Worm (Caenorhabditis elegans) whole organism, mixed stage, embryonic: ENCODE measurements around the gene ZK899.6.

ENCODE experiments used
- M03D4.4 ChIP-seq: sonication (generic microtip); optimal IDR thresholded peaks from 2 replicates; lab custom pipeline; 2017; ENCODE audit warnings: mild to moderate bottlenecking, missing genetic modification characterization, missing compliant biosample characterization
- bed-3 ChIP-seq: fragments of 200-800 bp; sonication (Bioruptor generic); optimal IDR thresholded peaks from 3 replicates; lab custom pipeline; 2018; ENCODE audit warnings: mild to moderate bottlenecking, missing genetic modification characterization, moderate library complexity, missing compliant biosample characterization
- blmp-1 ChIP-seq: fragments of 150-350 bp; optimal IDR thresholded peaks from 2 replicates; lab custom pipeline; 2014; ENCODE audit warnings: missing biosample characterization, missing genetic modification characterization
- ceh-39 ChIP-seq: fragments of 150-350 bp; optimal IDR thresholded peaks from 2 replicates; lab custom pipeline; 2014; ENCODE audit warnings: missing biosample characterization, missing genetic modification characterization
- ceh-43 ChIP-seq: fragments of 200-800 bp; sonication (Bioruptor generic); optimal IDR thresholded peaks from 2 replicates; lab custom pipeline; 2018; ENCODE audit warnings: mild to moderate bottlenecking, missing genetic modification characterization, moderate library complexity, missing compliant biosample characterization
- ceh-83 ChIP-seq: fragments of 200-800 bp; sonication (Bioruptor generic); optimal IDR thresholded peaks from 2 replicates; lab custom pipeline; 2018; ENCODE audit warnings: mild to moderate bottlenecking, missing genetic modification characterization, missing compliant biosample characterization
- ces-1 ChIP-seq: fragments of 150-350 bp; optimal IDR thresholded peaks from 2 replicates; lab custom pipeline; 2014; ENCODE audit warnings: missing biosample characterization, missing genetic modification reagents, missing genetic modification characterization
- cnd-1 ChIP-seq: fragments of 200-800 bp; sonication (Bioruptor generic); optimal IDR thresholded peaks from 2 replicates; lab custom pipeline; 2018; ENCODE audit warnings: mild to moderate bottlenecking, missing genetic modification characterization, missing compliant biosample characterization
- drap-1 ChIP-seq: fragments of 200-800 bp; sonication (Bioruptor generic); optimal IDR thresholded peaks from 3 replicates; lab custom pipeline; 2018; ENCODE audit warnings: mild to moderate bottlenecking, missing genetic modification characterization, missing compliant biosample characterization
- elt-1 ChIP-seq: sonication (generic microtip); optimal IDR thresholded peaks from 2 replicates; lab custom pipeline; 2017; ENCODE audit warnings: missing genetic modification characterization, mild to moderate bottlenecking, missing compliant biosample characterization, antibody characterized with exemption, moderate library complexity, borderline replicate concordance; ENCODE audit not compliant: insufficient read depth
- elt-3 ChIP-seq: fragments of 150-350 bp; optimal IDR thresholded peaks from 2 replicates; lab custom pipeline; 2014; ENCODE audit warnings: missing biosample characterization, missing genetic modification characterization
- flh-1 ChIP-seq: fragments of 200-800 bp; sonication (Bioruptor generic); optimal IDR thresholded peaks from 2 replicates; lab custom pipeline; 2018; ENCODE audit warnings: mild to moderate bottlenecking, missing genetic modification characterization, moderate library complexity, missing compliant biosample characterization
- ham-2 ChIP-seq: fragments of 200-800 bp; sonication (Bioruptor generic); optimal IDR thresholded peaks from 2 replicates; lab custom pipeline; 2018; ENCODE audit warnings: mild to moderate bottlenecking, missing genetic modification characterization, missing compliant biosample characterization
- hlh-1 ChIP-seq: fragments of 150-350 bp; optimal IDR thresholded peaks from 2 replicates; lab custom pipeline; 2014; ENCODE audit warnings: missing biosample characterization, missing genetic modification reagents, missing genetic modification characterization
- lin-13 ChIP-seq: fragments of 150-350 bp; optimal IDR thresholded peaks from 2 replicates; lab custom pipeline; 2014; ENCODE audit warnings: missing biosample characterization, missing genetic modification characterization
- lin-32 ChIP-seq: fragments of 200-800 bp; sonication (Bioruptor generic); optimal IDR thresholded peaks from 2 replicates; lab custom pipeline; 2018; ENCODE audit warnings: mild to moderate bottlenecking, missing genetic modification characterization, missing compliant biosample characterization
- lsy-2 ChIP-seq: fragments of 150-350 bp; optimal IDR thresholded peaks from 2 replicates; lab custom pipeline; 2014; ENCODE audit warnings: missing biosample characterization, missing genetic modification characterization
- mab-5 ChIP-seq: fragments of 150-350 bp; optimal IDR thresholded peaks from 2 replicates; lab custom pipeline; 2014; ENCODE audit warnings: missing biosample characterization, missing genetic modification characterization
- mep-1 ChIP-seq: fragments of 150-350 bp; optimal IDR thresholded peaks from 2 replicates; lab custom pipeline; 2017; ENCODE audit warnings: missing biosample characterization, missing genetic modification reagents, missing genetic modification characterization, inconsistent platforms
- mls-2 ChIP-seq: sonication (generic microtip); optimal IDR thresholded peaks from 2 replicates; lab custom pipeline; 2016; ENCODE audit warnings: mild to moderate bottlenecking, missing genetic modification characterization, moderate library complexity, missing compliant biosample characterization
- nhr-12 ChIP-seq: fragments of 150-350 bp; optimal IDR thresholded peaks from 2 replicates; lab custom pipeline; 2014; ENCODE audit warnings: missing biosample characterization, missing genetic modification characterization
- nhr-2 ChIP-seq: fragments of 150-350 bp; optimal IDR thresholded peaks from 2 replicates; lab custom pipeline; 2014; ENCODE audit warnings: missing biosample characterization, missing genetic modification characterization
- nhr-237 ChIP-seq: fragments of 150-350 bp; optimal IDR thresholded peaks from 2 replicates; lab custom pipeline; 2014; ENCODE audit warnings: missing biosample characterization, missing genetic modification characterization
- nhr-28 ChIP-seq: fragments of 150-350 bp; optimal IDR thresholded peaks from 2 replicates; lab custom pipeline; 2014; ENCODE audit warnings: missing biosample characterization, missing genetic modification characterization
- nhr-76 ChIP-seq: sonication (generic microtip); optimal IDR thresholded peaks from 2 replicates; lab custom pipeline; 2017; ENCODE audit warnings: missing biosample characterization, missing genetic modification characterization
- pha-4 ChIP-seq: fragments of 150-350 bp; optimal IDR thresholded peaks from 2 replicates; lab custom pipeline; 2018; ENCODE audit warnings: missing biosample characterization, missing genetic modification reagents, missing genetic modification characterization
- sem-2 ChIP-seq: fragments of 200-800 bp; sonication (Bioruptor generic); optimal IDR thresholded peaks from 2 replicates; lab custom pipeline; 2018; ENCODE audit warnings: mild to moderate bottlenecking, missing genetic modification characterization, missing compliant biosample characterization
- snpc-4 ChIP-seq: fragments of 150-350 bp; optimal IDR thresholded peaks from 2 replicates; lab custom pipeline; 2014; ENCODE audit warnings: missing biosample characterization, missing genetic modification characterization
- sptf-1 ChIP-seq: sonication (generic microtip); optimal IDR thresholded peaks from 2 replicates; lab custom pipeline; 2017; ENCODE audit warnings: mild to moderate bottlenecking, missing genetic modification characterization, moderate library complexity, missing compliant biosample characterization
- tbx-8 ChIP-seq: fragments of 200-800 bp; sonication (Bioruptor generic); optimal IDR thresholded peaks from 2 replicates; lab custom pipeline; 2018; ENCODE audit warnings: mild to moderate bottlenecking, missing genetic modification characterization, moderate library complexity, missing compliant biosample characterization
- unc-120 ChIP-seq: sonication (generic microtip); optimal IDR thresholded peaks from 2 replicates; lab custom pipeline; 2017; ENCODE audit warnings: missing genetic modification characterization, missing compliant biosample characterization; ENCODE audit not compliant: poor library complexity, severe bottlenecking
- unc-39 ChIP-seq: fragments of 150-350 bp; optimal IDR thresholded peaks from 2 replicates; lab custom pipeline; 2014; ENCODE audit warnings: missing biosample characterization, missing genetic modification characterization
- unc-62 ChIP-seq: fragments of 150-350 bp; optimal IDR thresholded peaks from 2 replicates; lab custom pipeline; 2014; ENCODE audit warnings: missing biosample characterization, missing genetic modification reagents, missing genetic modification characterization
- zip-8 ChIP-seq: fragments of 150-350 bp; optimal IDR thresholded peaks from 2 replicates; lab custom pipeline; 2014; ENCODE audit warnings: missing biosample characterization, missing genetic modification characterization
- ztf-11 ChIP-seq: fragments of 150-350 bp; optimal IDR thresholded peaks from 2 replicates; lab custom pipeline; 2014; ENCODE audit warnings: missing biosample characterization, missing genetic modification characterization

ZK899.6 gene

ce11 chrX:9431002-9431482 is 32.1 kb upstream of the ZK899.6 start, which contains the start of gene B0272.3:
B0272.3 (plus strand) TSS chrX:9431432.
- TF ChIP-seq tbx-8 (no peak), ceh-39 (tag; lab: Kevin White, UChicago) (peak; percentile 66), lsy-2 (tag; lab: Kevin White, UChicago) (no peak), ceh-83 (no peak), unc-120 (peak; percentile 27), zip-8 (tag; lab: Kevin White, UChicago) (no peak), nhr-237 (tag; lab: Kevin White, UChicago) (no peak), snpc-4 (tag; lab: Kevin White, UChicago) (no peak), pha-4 (tag; lab: Kevin White, UChicago) (peak; percentile 38), lin-13 (tag; lab: Kevin White, UChicago) (no peak), ztf-11 (no peak), mep-1 (no peak), ham-2 (GFP tag; lab: Kevin White, UChicago) (peak; percentile 13), M03D4.4 (tag; lab: Kevin White, UChicago) (no peak)

ce11 chrX:9436843-9437312 is 26.3 kb upstream of the ZK899.6 start, which contains the start of gene tbb-4:
tbb-4 (minus strand) TSS chrX:9436893.
- TF ChIP-seq nhr-2 (tag; lab: Kevin White, UChicago) (no peak), lin-32 (peak; percentile 51)
- TF ChIP-seq, all 35 proteins: peak for 1

ce11 chrX:9441512-9441911 is 21.6 kb upstream of the ZK899.6 start, which contains the start of gene memb-1:
memb-1 (minus strand) TSS chrX:9441571.
- no peak for TF ChIP-seq nhr-12
- no peak for TF ChIP-seq ceh-43 (GFP tag; lab: Kevin White, UChicago)
- TF ChIP-seq tbx-8, result no peak
- no peak for TF ChIP-seq lin-32
- no peak for TF ChIP-seq ceh-83
- peak; percentile 15 for TF ChIP-seq lsy-2 (tag; lab: Kevin White, UChicago)
- TF ChIP-seq elt-1 (tag; lab: Kevin White, UChicago), result no peak
- peak; percentile 55 for TF ChIP-seq zip-8 (tag; lab: Kevin White, UChicago)
- peak; percentile 65 for TF ChIP-seq pha-4 (tag; lab: Kevin White, UChicago)
- no peak for TF ChIP-seq nhr-76
- TF ChIP-seq snpc-4 (tag; lab: Kevin White, UChicago), result no peak
- TF ChIP-seq ztf-11, result no peak
- TF ChIP-seq nhr-2 (tag; lab: Kevin White, UChicago), result no peak
- no peak for TF ChIP-seq unc-39
- peak; percentile 38 for TF ChIP-seq ces-1 (GFP tag; lab: Kevin White, UChicago)
- peak; percentile 80 for TF ChIP-seq mep-1
- no peak for TF ChIP-seq nhr-28
- peak; percentile 3 for TF ChIP-seq lin-13 (tag; lab: Kevin White, UChicago)
- peak; percentile 52 for TF ChIP-seq drap-1
- no peak for TF ChIP-seq elt-3 (tag; lab: Kevin White, UChicago)
- no peak for TF ChIP-seq nhr-237 (tag; lab: Kevin White, UChicago)
- TF ChIP-seq M03D4.4 (tag; lab: Kevin White, UChicago), result no peak
- no peak for TF ChIP-seq flh-1 (GFP tag; lab: Kevin White, UChicago)
- no peak for TF ChIP-seq ham-2 (GFP tag; lab: Kevin White, UChicago)
- no peak for TF ChIP-seq blmp-1 (tag; lab: Kevin White, UChicago)
- TF ChIP-seq unc-62 (GFP tag; lab: Kevin White, UChicago), result no peak
- no peak for TF ChIP-seq mab-5 (tag; lab: Kevin White, UChicago)
- TF ChIP-seq hlh-1 (tag; lab: Kevin White, UChicago), result no peak
- TF ChIP-seq unc-120, result no peak
- TF ChIP-seq sem-2, result no peak
- no peak for TF ChIP-seq ceh-39 (tag; lab: Kevin White, UChicago)
- TF ChIP-seq mls-2 (tag; lab: Kevin White, UChicago), result peak; percentile 20
- TF ChIP-seq bed-3, result no peak
- TF ChIP-seq cnd-1 (tag; lab: Kevin White, UChicago), result no peak
- peak; percentile 47 for TF ChIP-seq sptf-1 (tag; lab: Kevin White, UChicago)
- TF ChIP-seq, all 35 proteins: peak for 9

ce11 chrX:9443871-9444270 is 19.3 kb upstream of the ZK899.6 start:
- no peak for TF ChIP-seq cnd-1 (tag; lab: Kevin White, UChicago)
- peak; percentile 40 for TF ChIP-seq ces-1 (GFP tag; lab: Kevin White, UChicago)
